In genomic region chrIII:8999508-8999907, ce11 we compare ENCODE assay signal across 3 worm cellular contexts.
TF ChIP-seq lines count a peak whose summit lies in the region.

Gene F59B2.3 (minus strand): TSS chrIII:8999766.

TF ChIP-seq in whole organism, L3 larva, 47 proteins besides CTCF, POLR2A, EP300 and RAD21:
- no peak for TF ChIP-seq ceh-16 (tag; optimal IDR thresholded peaks at IDR 0.05; lab: Kevin White, UChicago)
- no peak for TF ChIP-seq hmg-11 (tag; optimal IDR thresholded peaks at IDR 0.05; lab: Kevin White, UChicago)
- no peak for TF ChIP-seq nhr-43 (tag; optimal IDR thresholded peaks at IDR 0.05; lab: Kevin White, UChicago; ENCODE audit: poor library complexity, severe bottlenecking)
- TF ChIP-seq elt-2 (tag; optimal IDR thresholded peaks at IDR 0.05; lab: Kevin White, UChicago) = peak; percentile 5

TF ChIP-seq in whole organism, L4 larva, 104 proteins besides CTCF, POLR2A, EP300 and RAD21:
- TF ChIP-seq ztf-11 (tag; optimal IDR thresholded peaks at IDR 0.05; lab: Kevin White, UChicago) (no peak), snpc-1.2 (GFP tag; IDR thresholded peaks at IDR 0.05; lab: Robert Waterston, UW) (no peak), Y5F2A.4 (GFP tag; optimal IDR thresholded peaks at IDR 0.05; lab: Kevin White, UChicago) (peak; percentile 4), zag-1 (tag; optimal IDR thresholded peaks at IDR 0.05; lab: Kevin White, UChicago) (no peak), lin-38 (GFP tag; IDR thresholded peaks at IDR 0.05; lab: Robert Waterston, UW) (0 out of 2 replicates have a peak, but pooled peaks have one; percentile 6), pqm-1 (tag; optimal IDR thresholded peaks at IDR 0.05; lab: Kevin White, UChicago) (peak; percentile 35), arid-1 (GFP tag; conservative IDR thresholded peaks at IDR 0.05; lab: Robert Waterston, UW) (0 out of 2 replicates have a peak, but pooled peaks have one; percentile 25), aha-1 (tag; lab: Kevin White, UChicago) (peak; percentile 68), ceh-82 (tag; optimal IDR thresholded peaks at IDR 0.05; lab: Kevin White, UChicago) (no peak), lir-3 (tag; optimal IDR thresholded peaks at IDR 0.05; lab: Kevin White, UChicago) (no peak), lim-7 (GFP tag; IDR thresholded peaks at IDR 0.05; lab: Robert Waterston, UW) (no peak), lin-29 (GFP tag; IDR thresholded peaks at IDR 0.05; lab: Robert Waterston, UW) (no peak), egl-43 (GFP tag; IDR thresholded peaks at IDR 0.05; lab: Robert Waterston, UW) (no peak), mxl-3 (GFP tag; optimal IDR thresholded peaks at IDR 0.05; lab: Kevin White, UChicago) (no peak), F26F4.8 (GFP tag; conservative IDR thresholded peaks at IDR 0.05; lab: Robert Waterston, UW) (no peak)

TF ChIP-seq in whole organism, young adult, 124 proteins besides CTCF, POLR2A, EP300 and RAD21:
- TF ChIP-seq gei-17 (GFP tag; optimal IDR thresholded peaks at IDR 0.05; lab: Kevin White, UChicago) (no peak), atf-7 (tag; optimal IDR thresholded peaks at IDR 0.05; lab: Kevin White, UChicago) (peak; percentile 9), hrde-1 (tag; optimal IDR thresholded peaks at IDR 0.05; lab: Kevin White, UChicago; ENCODE audit: borderline replicate concordance) (peak; percentile 3), snpc-3.4 (tag; optimal IDR thresholded peaks at IDR 0.05; lab: Kevin White, UChicago) (peak; percentile 26), athp-1 (tag; optimal IDR thresholded peaks at IDR 0.05; lab: Kevin White, UChicago) (peak; percentile 11), ztf-3 (GFP tag; optimal IDR thresholded peaks at IDR 0.05; lab: Kevin White, UChicago) (no peak), tbp1 (GFP tag; optimal IDR thresholded peaks at IDR 0.05; lab: Kevin White, UChicago) (peak; percentile 3), fkh-3 (tag; optimal IDR thresholded peaks at IDR 0.05; lab: Kevin White, UChicago) (no peak), hsf-1 (GFP tag; IDR thresholded peaks at IDR 0.05; lab: Robert Waterston, UW) (no peak)
